Worm (Caenorhabditis elegans): ENCODE measurements around the gene T25D1.1.

The T25D1.1 gene

ce11 chrX:16555726-16556125 lies 36.1 kb downstream of the T25D1.1 start:
- TF ChIP-seq sem-2 (GFP tag; optimal IDR thresholded peaks at IDR 0.05) = no peak
- no peak for TF ChIP-seq bed-3 (GFP tag; optimal IDR thresholded peaks at IDR 0.05)
- no peak for TF ChIP-seq sptf-1 (tag; optimal IDR thresholded peaks at IDR 0.05)
- TF ChIP-seq nhr-12 (tag; optimal IDR thresholded peaks at IDR 0.05) = no peak
- no peak for TF ChIP-seq mep-1 (tag; optimal IDR thresholded peaks at IDR 0.05)
- TF ChIP-seq ceh-39 (tag; optimal IDR thresholded peaks at IDR 0.05) = no peak
- no peak for TF ChIP-seq zip-8 (tag; optimal IDR thresholded peaks at IDR 0.05)
- no peak for TF ChIP-seq M03D4.4 (tag; optimal IDR thresholded peaks at IDR 0.05)
- no peak for TF ChIP-seq nhr-2 (tag; optimal IDR thresholded peaks at IDR 0.05)
- TF ChIP-seq nhr-28 (tag; optimal IDR thresholded peaks at IDR 0.05) = no peak
- no peak for TF ChIP-seq lin-13 (tag; optimal IDR thresholded peaks at IDR 0.05)
- TF ChIP-seq unc-120 (tag; optimal IDR thresholded peaks at IDR 0.05; ENCODE audit: poor library complexity, severe bottlenecking) = no peak
- TF ChIP-seq unc-39 (tag; optimal IDR thresholded peaks at IDR 0.05) = no peak
- no peak for TF ChIP-seq ceh-43 (GFP tag; optimal IDR thresholded peaks at IDR 0.05)
- TF ChIP-seq cnd-1 (tag; optimal IDR thresholded peaks at IDR 0.05) = no peak

ce11 chrX:16558117-16558516 lies 38.5 kb downstream of the T25D1.1 start, which contains the start of gene K08B5.1:
K08B5.1 (plus strand) TSS chrX:16558434.
- no peak for TF ChIP-seq sem-2 (GFP tag; optimal IDR thresholded peaks at IDR 0.05)
- no peak for TF ChIP-seq mls-2 (tag; optimal IDR thresholded peaks at IDR 0.05)
- no peak for TF ChIP-seq tbx-8 (GFP tag; optimal IDR thresholded peaks at IDR 0.05)
- no peak for TF ChIP-seq drap-1 (GFP tag; optimal IDR thresholded peaks at IDR 0.05)
- TF ChIP-seq M03D4.4 (tag; optimal IDR thresholded peaks at IDR 0.05) = no peak
- TF ChIP-seq ces-1 (GFP tag; optimal IDR thresholded peaks at IDR 0.05) = no peak
- TF ChIP-seq elt-1 (tag; optimal IDR thresholded peaks at IDR 0.05; ENCODE audit: borderline replicate concordance, insufficient read depth) = no peak
- TF ChIP-seq ceh-43 (GFP tag; optimal IDR thresholded peaks at IDR 0.05) = no peak
- no peak for TF ChIP-seq mep-1 (tag; optimal IDR thresholded peaks at IDR 0.05)
- TF ChIP-seq blmp-1 (tag; optimal IDR thresholded peaks at IDR 0.05) = no peak
- no peak for TF ChIP-seq snpc-4 (tag; optimal IDR thresholded peaks at IDR 0.05)
- TF ChIP-seq nhr-76 (tag; optimal IDR thresholded peaks at IDR 0.05) = no peak
- TF ChIP-seq unc-62 (GFP tag; optimal IDR thresholded peaks at IDR 0.05) = no peak
- no peak for TF ChIP-seq ceh-83 (GFP tag; optimal IDR thresholded peaks at IDR 0.05)
- no peak for TF ChIP-seq unc-120 (tag; optimal IDR thresholded peaks at IDR 0.05; ENCODE audit: poor library complexity, severe bottlenecking)
- TF ChIP-seq bed-3 (GFP tag; optimal IDR thresholded peaks at IDR 0.05) = no peak
- TF ChIP-seq unc-39 (tag; optimal IDR thresholded peaks at IDR 0.05) = no peak
- TF ChIP-seq cnd-1 (tag; optimal IDR thresholded peaks at IDR 0.05) = no peak

ce11 chrX:16558776-16559175 lies 39.2 kb downstream of the T25D1.1 start:
- TF ChIP-seq ceh-43 (GFP tag; optimal IDR thresholded peaks at IDR 0.05) (no peak), ceh-83 (GFP tag; optimal IDR thresholded peaks at IDR 0.05) (peak; percentile 24), M03D4.4 (tag; optimal IDR thresholded peaks at IDR 0.05) (peak; percentile 30), blmp-1 (tag; optimal IDR thresholded peaks at IDR 0.05) (no peak)

ce11 chrX:16559387-16559786 lies 39.8 kb downstream of the T25D1.1 start:
- TF ChIP-seq nhr-76 (tag; optimal IDR thresholded peaks at IDR 0.05) (no peak), mep-1 (tag; optimal IDR thresholded peaks at IDR 0.05) (no peak), nhr-28 (tag; optimal IDR thresholded peaks at IDR 0.05) (no peak), tbx-8 (GFP tag; optimal IDR thresholded peaks at IDR 0.05) (no peak), ces-1 (GFP tag; optimal IDR thresholded peaks at IDR 0.05) (no peak), sem-2 (GFP tag; optimal IDR thresholded peaks at IDR 0.05) (no peak)

ce11 chrX:16560895-16561294 lies 41.3 kb downstream of the T25D1.1 start:
- no peak for TF ChIP-seq pha-4 (tag; optimal IDR thresholded peaks at IDR 0.05)
- TF ChIP-seq lin-32 (GFP tag; optimal IDR thresholded peaks at IDR 0.05) = no peak
- TF ChIP-seq mls-2 (tag; optimal IDR thresholded peaks at IDR 0.05) = no peak
- TF ChIP-seq lsy-2 (tag; optimal IDR thresholded peaks at IDR 0.05) = no peak
- TF ChIP-seq nhr-76 (tag; optimal IDR thresholded peaks at IDR 0.05) = no peak
- no peak for TF ChIP-seq nhr-28 (tag; optimal IDR thresholded peaks at IDR 0.05)
- TF ChIP-seq sem-2 (GFP tag; optimal IDR thresholded peaks at IDR 0.05) = no peak
- TF ChIP-seq snpc-4 (tag; optimal IDR thresholded peaks at IDR 0.05) = no peak
- no peak for TF ChIP-seq nhr-12 (tag; optimal IDR thresholded peaks at IDR 0.05)
- no peak for TF ChIP-seq nhr-2 (tag; optimal IDR thresholded peaks at IDR 0.05)
- TF ChIP-seq unc-39 (tag; optimal IDR thresholded peaks at IDR 0.05) = no peak
- TF ChIP-seq drap-1 (GFP tag; optimal IDR thresholded peaks at IDR 0.05) = no peak
- no peak for TF ChIP-seq unc-120 (tag; optimal IDR thresholded peaks at IDR 0.05; ENCODE audit: poor library complexity, severe bottlenecking)
- no peak for TF ChIP-seq unc-62 (GFP tag; optimal IDR thresholded peaks at IDR 0.05)
- no peak for TF ChIP-seq lin-13 (tag; optimal IDR thresholded peaks at IDR 0.05)
- no peak for TF ChIP-seq elt-3 (tag; optimal IDR thresholded peaks at IDR 0.05)
- no peak for TF ChIP-seq M03D4.4 (tag; optimal IDR thresholded peaks at IDR 0.05)
- no peak for TF ChIP-seq flh-1 (GFP tag; optimal IDR thresholded peaks at IDR 0.05)
